Fruit fly (Drosophila melanogaster) whole organism, prepupa: ENCODE measurements around the gene CG7573.

Experiments used
- Blimp-1 ChIP-seq: fragments of 200-800 bp; sonication (Bioruptor generic); optimal IDR thresholded peaks from 3 replicates; lab custom pipeline; 2017; ENCODE audit warnings: missing biosample characterization, missing genetic modification characterization, mild to moderate bottlenecking, moderate library complexity, missing genetic modification reagents
- CG10669 ChIP-seq: fragments of 200-800 bp; sonication (Bioruptor generic); optimal IDR thresholded peaks from 3 replicates; lab custom pipeline; 2018; ENCODE audit warnings: missing biosample characterization, mild to moderate bottlenecking, missing genetic modification characterization, moderate library complexity
- CG11902 ChIP-seq: fragments of 200-800 bp; sonication (Bioruptor generic); optimal IDR thresholded peaks from 3 replicates; lab custom pipeline; 2016; ENCODE audit warnings: missing biosample characterization, missing genetic modification characterization
- CG31627 ChIP-seq: fragments of 200-800 bp; sonication (Bioruptor generic); optimal IDR thresholded peaks from 3 replicates; lab custom pipeline; 2016; ENCODE audit warnings: missing biosample characterization, missing genetic modification characterization
- CG6276 ChIP-seq: fragments of 200-800 bp; sonication (Bioruptor generic); optimal IDR thresholded peaks from 2 replicates; lab custom pipeline; 2017; ENCODE audit warnings: missing biosample characterization, mild to moderate bottlenecking, missing genetic modification characterization
- CG6854 ChIP-seq: fragments of 200-800 bp; sonication (Bioruptor generic); optimal IDR thresholded peaks from 2 replicates; lab custom pipeline; 2017; ENCODE audit warnings: missing biosample characterization, mild to moderate bottlenecking, missing genetic modification characterization
- Eip75B ChIP-seq: fragments of 200-800 bp; sonication (Bioruptor generic); optimal IDR thresholded peaks from 3 replicates; lab custom pipeline; 2016; ENCODE audit warnings: missing biosample characterization, missing genetic modification characterization
- Met ChIP-seq: fragments of 200-800 bp; sonication (Bioruptor generic); optimal IDR thresholded peaks from 3 replicates; lab custom pipeline; 2016; ENCODE audit warnings: missing biosample characterization, missing genetic modification characterization
- OdsH ChIP-seq: fragments of 200-800 bp; sonication (Bioruptor generic); optimal IDR thresholded peaks from 3 replicates; lab custom pipeline; 2016; ENCODE audit warnings: missing biosample characterization, missing genetic modification characterization
- fd85E ChIP-seq: fragments of 200-800 bp; sonication (Bioruptor generic); optimal IDR thresholded peaks from 3 replicates; lab custom pipeline; 2016; ENCODE audit warnings: missing biosample characterization, missing genetic modification characterization
- topi ChIP-seq: fragments of 200-800 bp; sonication (Bioruptor generic); optimal IDR thresholded peaks from 3 replicates; lab custom pipeline; 2016; ENCODE audit warnings: missing biosample characterization, missing genetic modification characterization

dm6 chr3L:11286603-11287011, 24.9 kb upstream of the CG7573 start:
- TF ChIP-seq CG10669 (GFP tag; lab: Kevin White, UChicago), result no peak
- no peak for TF ChIP-seq fd85E (GFP tag; lab: Kevin White, UChicago)
- TF ChIP-seq Blimp-1 (GFP tag; lab: Kevin White, UChicago), result no peak
- TF ChIP-seq OdsH (GFP tag; lab: Kevin White, UChicago), result no peak
- TF ChIP-seq CG6854 (GFP tag; lab: Kevin White, UChicago), result no peak
- no peak for TF ChIP-seq CG31627 (GFP tag; lab: Kevin White, UChicago)
- TF ChIP-seq Met, result no peak
- TF ChIP-seq topi (GFP tag; lab: Kevin White, UChicago), result no peak
- no peak for TF ChIP-seq Eip75B (GFP tag; lab: Kevin White, UChicago)
- TF ChIP-seq CG11902 (GFP tag; lab: Kevin White, UChicago), result no peak
- no peak for TF ChIP-seq CG6276
